Fruit fly (Drosophila melanogaster): Measurements from ENCODE around the gene CG6729.

The CG6729 gene

DNA sequence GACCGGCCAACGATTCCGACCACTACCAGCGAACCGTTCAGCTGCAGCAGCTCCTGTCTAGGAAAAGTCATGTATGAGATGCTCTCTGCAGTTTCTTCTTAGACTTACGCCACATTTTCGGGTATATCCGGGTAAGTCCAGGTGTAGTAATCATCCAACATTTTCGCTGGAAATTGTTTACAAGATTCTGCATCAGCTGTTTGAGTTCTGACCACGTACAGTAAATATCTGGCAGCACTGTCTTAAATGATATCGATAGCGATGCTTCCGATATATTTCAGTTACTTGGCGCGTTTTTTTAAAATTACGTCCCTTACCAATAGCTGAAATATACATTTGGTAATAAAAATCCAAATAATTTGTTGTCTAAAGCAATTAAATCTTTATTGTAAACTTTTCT is at the start of gene CG6729:
Gene CG6729, minus strand, starts transcription at position 222 of the 400 bp plus-strand sequence.
- TF ChIP-seq noc (tag; optimal IDR thresholded peaks at IDR 0.05), result no peak

DNA sequence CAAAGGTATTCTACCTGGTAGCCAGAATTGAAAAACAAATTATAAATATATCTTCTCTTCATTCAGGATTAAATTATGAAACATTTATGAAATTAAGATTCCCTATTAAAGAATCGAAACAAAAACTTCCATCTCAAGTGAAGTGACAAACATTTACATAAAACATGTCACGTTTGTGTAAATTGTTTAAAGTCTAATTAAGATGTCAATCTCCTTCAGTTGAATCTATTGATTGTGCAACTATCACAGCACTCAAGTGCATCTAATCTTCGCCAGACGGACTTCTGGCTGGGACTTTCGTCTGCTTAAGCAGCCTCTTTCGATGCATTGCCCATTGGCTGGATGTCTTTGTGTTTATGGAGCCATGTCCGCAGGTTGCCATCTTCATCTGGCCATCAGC is 48.3 kb upstream of the CG6729 start:
- TF ChIP-seq noc (tag; optimal IDR thresholded peaks at IDR 0.05), result no peak

DNA sequence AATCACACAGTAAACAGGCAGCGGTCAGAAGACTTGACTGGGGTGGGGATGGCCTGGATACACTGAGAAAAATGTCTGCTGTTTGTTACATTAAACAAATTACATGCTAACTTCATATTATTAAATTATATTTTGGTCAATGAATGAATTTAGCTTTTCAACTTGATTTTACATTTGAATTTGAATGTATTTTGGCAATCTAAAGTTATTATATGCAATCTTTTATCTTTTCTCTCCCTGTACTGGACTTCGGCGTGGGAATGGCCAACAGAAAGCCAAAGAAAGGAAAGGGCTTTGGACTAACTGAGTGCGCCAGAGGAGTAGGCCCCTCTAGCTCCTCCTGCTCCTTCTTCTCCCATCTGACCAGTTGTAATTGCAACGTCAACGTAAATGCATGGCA is 47.6 kb upstream of the CG6729 start:
- no peak for TF ChIP-seq noc (tag; optimal IDR thresholded peaks at IDR 0.05)

DNA sequence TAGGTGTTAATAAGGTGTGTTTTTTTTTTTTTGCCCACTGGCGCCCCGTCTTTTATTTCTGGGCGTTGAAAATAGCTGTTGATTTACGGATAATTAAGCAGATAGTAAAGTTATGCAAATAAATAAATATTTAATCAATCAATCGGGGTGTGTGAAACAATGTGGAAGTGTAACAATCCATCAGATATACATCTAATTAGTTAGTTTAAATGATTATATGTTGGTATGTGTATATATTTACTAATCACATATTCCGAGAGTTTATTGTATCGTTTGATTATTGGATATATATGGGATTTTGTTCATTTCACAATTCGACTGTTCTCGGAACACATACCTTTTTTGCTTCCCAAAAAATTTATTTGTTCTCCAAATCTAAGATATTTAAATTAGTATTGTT is 46.2 kb upstream of the CG6729 start, which contains the start of gene CG31870:
Gene CG31870, plus strand, starts transcription at position 301 of the 400 bp plus-strand sequence.
- TF ChIP-seq noc (tag; optimal IDR thresholded peaks at IDR 0.05), result no peak

DNA sequence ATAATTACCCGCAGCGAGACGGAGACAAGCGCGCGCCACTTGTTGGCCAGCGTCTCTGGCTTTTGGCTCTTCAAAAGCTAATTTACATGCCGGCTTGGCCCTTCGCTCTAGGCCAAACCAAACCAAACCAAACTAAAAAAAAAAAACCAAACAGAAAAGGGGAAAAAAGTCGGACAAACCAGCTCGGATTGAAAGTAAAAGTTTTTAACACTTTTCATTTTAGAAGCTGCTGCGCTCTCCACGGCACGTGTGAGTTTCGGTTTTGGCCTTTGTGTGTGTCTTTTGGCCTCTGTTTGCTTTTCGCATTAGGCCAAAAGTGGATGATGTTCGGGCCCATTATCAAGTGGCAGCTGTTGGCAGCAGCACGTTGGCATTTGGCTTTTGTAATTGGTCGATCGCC is 37.5 kb upstream of the CG6729 start:
- no peak for TF ChIP-seq noc (tag; optimal IDR thresholded peaks at IDR 0.05)

DNA sequence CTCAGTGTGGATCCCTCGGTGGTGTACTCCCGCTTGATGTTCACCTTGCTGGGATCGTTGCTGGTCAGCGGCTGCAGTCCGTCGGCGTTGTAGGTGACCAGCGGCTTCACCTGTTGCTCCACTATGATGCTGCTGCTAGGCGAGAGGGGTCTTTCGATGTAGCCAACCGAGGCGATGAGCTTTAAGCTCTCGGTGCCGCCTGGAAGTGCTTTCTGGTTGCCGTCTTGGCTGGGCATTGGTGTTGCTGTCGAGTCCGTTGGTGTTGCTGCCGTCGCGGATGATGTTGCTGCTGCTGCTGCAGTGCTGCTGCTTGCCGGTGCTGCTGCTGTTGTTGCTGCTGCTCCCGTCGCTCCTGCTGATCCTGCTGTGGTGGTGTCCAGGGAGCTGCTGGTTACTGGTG is 30.3 kb upstream of the CG6729 start:
- no peak for TF ChIP-seq noc (tag; optimal IDR thresholded peaks at IDR 0.05)

DNA sequence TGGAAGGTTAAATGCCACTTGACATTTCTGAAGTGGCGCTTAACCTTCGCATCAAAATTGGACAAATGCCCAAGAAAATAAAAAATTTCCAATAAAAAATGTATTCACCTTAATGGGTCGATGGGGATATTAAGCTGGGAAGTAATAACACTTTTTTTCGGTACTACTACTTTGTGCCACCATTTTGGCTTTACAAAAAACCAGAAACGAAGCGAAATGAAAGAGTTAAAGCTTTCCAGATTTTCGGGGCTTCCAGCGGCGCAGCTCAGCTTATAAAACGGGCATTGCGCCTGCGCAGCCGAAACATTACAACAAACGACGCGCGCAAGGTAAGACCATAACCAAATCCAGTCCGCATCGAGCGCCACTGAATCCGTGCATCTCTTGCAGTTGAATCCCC is 26.8 kb upstream of the CG6729 start, which contains the start of gene CG17127:
Gene CG17127, plus strand, starts transcription at position 301 of the 400 bp plus-strand sequence.
- TF ChIP-seq noc (tag; optimal IDR thresholded peaks at IDR 0.05), result no peak

DNA sequence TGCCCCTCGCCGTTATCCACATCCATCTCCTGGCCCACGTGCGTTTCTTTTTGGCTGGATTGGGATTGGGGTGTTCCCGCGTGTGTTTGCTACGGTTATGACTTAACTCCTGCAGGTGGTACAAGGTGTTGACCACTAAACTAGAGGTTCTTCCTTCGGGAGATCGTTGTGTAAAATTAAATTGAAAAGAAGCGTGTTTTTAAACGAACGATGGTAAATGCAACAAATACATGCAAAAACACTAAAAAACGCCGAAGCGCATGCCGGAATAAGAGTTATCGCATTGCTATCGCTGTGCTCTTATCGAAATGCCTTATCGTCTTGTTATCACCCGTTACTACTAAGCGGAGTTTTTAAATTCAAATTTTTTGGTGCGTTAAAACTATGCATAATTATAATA is 26.0 kb upstream of the CG6729 start, which contains the start of gene CG6724:
Gene CG6724, minus strand, starts transcription at position 245 of the 400 bp plus-strand sequence.
- no peak for TF ChIP-seq noc (tag; optimal IDR thresholded peaks at IDR 0.05)

DNA sequence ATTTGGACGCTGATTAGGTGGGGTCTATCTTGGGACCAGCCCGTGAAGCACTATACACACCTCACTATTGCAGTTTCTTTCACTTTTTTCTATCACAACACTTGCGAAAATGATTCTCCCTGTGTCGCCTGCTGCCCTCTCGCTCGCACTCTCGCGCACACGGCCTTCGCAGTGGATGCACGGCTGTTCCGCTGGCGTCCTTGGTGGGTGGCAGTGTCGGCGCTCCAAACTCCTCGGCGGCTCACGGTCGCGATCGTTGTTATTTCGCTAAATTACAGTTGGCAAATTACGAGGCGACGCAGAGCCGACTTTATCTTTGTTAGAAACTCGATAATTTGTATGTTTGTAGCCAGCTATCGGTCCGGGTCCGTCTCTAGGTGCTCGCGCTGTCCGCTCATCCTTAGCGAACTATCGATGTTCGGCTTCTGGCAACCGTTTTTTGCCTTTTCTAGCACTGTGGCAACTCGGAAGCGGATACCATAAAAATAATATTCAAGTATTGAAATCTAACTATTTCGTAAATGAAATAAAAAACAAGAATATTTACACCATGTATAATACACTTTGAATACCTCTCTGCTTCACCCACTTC is 24.0 kb upstream of the CG6729 start, which contains the start of gene Ubc2:
Gene Ubc2, minus strand, starts transcription at position 410 of the 592 bp plus-strand sequence.
- no peak for TF ChIP-seq noc (tag; optimal IDR thresholded peaks at IDR 0.05)

DNA sequence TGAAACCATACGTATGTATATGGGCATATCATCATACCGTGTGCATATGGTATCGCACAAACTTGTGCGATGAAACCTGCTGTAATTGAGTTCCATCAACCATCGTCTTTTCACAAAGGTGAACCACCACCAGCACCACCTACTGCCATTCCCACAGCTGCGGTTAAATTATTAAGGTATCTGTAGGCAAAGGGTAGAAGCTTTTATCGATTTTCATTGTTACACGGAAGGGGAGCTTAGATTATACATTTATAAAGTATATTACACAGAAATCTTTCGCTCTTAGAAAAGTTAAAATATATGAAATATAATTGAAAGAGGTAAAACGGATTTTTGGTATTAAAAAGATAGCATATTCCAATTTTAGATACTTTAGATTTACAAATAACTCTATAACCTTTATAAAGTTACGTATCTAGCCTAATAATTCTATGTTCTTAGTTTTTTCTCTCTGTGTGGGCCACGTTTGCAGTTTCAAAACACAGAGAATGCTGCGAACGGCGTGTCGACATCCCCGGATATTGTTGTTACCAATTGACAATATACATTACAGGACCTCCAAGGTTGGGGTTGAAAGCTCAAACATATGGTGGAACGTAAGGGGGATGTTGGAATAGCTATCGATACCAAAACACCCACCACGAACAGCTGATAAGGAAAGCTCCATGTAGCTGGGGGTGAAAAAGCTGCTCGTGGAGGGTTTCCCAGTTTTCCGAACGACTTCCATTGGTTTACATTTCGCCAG is 16.9 kb upstream of the CG6729 start, which contains the start of gene CG6495:
Gene CG6495, plus strand, starts transcription at position 695 of the 745 bp plus-strand sequence.
- TF ChIP-seq noc (tag; optimal IDR thresholded peaks at IDR 0.05), result no peak

DNA sequence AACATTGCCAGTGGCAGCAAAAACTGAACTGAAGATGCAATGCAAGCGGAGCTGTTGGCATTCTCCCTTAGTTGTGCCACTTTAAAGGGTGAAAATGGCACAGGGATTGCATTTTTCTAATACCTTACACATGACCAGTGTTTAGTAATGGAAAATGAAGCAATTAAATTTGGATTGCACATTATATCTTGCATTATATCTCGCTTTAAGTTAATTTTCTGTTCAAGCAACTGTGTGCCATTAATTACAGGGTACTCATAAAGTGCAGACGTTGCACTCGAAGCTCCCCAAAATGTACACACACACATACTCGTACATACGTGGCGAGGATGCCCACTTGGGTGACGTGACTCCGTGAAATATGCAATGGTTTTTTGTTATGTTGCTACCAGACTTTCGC is 15.9 kb upstream of the CG6729 start:
- no peak for TF ChIP-seq noc (tag; optimal IDR thresholded peaks at IDR 0.05)

DNA sequence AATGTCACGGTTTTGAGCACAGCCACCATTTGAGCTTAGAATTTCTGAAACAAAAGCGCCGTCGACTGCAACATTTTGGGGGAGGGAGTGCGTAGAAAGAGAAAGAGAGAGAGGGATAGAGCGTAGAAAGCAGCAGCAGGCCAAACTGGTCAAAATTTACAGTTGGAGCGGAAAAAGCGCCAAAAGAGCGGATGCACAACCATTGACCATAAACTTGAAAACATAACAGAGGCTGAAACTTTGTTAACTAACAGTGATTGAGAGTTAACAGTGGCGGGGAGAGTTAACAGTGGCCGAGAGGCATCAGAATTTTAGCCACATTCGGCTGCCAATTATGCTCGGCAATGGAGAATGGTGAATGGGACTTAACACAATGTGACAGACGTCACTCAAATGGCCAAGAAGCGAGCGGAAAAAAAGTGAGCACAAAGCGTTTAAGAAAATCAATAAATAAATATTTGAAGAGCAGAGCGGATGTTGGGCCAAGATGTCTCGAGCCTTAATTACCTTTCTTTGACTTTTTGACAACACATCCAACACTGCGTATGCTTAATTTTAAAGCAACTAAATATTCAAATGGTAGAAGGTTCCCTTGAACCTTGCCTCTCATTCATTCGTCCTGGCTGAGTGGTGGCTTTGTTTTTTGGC is 13.4 kb upstream of the CG6729 start:
- TF ChIP-seq noc (tag; optimal IDR thresholded peaks at IDR 0.05), result no peak

DNA sequence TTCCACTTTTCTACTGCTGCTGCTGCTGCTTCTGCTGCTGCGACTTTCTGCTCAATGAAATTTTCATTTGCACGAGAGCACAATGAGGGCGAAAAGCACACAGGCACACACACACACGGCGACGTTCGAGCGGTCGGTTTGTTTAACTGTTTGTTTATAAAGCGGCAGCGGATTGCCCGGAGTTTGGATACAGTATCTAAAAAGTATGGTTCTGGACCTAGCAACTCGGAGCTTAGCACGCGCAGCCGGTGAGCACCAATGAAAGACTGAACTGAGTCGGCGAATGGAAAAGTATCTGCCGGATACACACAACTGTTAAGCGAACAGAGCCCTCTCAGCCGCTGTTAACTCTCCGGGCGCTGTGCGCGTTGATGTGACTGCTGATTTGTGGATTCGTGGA is 12.3 kb upstream of the CG6729 start, which contains the start of gene CG17124:
Gene CG17124, minus strand, starts transcription at position 277 of the 400 bp plus-strand sequence.
- TF ChIP-seq noc (tag; optimal IDR thresholded peaks at IDR 0.05), result no peak

DNA sequence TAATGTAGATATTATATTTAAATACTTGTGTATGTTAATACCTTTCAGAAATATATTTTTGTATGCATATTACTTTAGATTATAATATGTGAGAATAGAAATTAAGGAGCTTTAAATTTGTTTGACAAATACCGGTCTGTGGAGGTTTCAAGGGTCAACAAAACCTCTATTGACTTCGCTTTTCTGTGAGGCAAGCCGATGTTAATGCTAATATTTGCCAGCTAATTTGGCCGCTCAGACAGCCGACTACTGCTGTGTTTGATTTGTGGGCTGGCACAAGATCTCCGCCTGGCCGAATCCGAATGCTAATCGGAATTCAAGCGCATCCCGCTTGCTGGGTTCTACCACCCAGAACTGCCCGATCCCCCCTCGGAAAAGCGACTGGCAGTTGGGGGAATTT is 10.9 kb upstream of the CG6729 start:
- no peak for TF ChIP-seq noc (tag; optimal IDR thresholded peaks at IDR 0.05)

DNA sequence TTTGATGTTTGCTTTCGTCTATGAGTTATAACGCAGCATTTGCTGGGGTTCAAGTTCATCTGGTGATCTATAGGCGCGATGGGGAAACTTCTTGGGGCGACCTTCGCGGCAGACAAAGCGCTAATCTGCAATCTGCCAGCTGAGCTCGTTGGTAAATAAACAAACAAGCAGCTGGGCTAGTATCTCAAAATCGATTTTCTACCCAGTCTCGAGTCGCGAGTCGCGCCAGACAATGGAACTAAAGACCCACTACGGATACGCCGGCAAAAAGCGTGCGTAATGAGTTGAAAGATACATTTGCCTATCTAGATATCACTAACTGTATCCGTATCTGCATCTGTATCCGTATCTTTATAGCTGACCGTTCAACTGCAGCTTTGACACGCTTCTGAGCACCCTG is 9.9 kb upstream of the CG6729 start:
- no peak for TF ChIP-seq noc (tag; optimal IDR thresholded peaks at IDR 0.05)

DNA sequence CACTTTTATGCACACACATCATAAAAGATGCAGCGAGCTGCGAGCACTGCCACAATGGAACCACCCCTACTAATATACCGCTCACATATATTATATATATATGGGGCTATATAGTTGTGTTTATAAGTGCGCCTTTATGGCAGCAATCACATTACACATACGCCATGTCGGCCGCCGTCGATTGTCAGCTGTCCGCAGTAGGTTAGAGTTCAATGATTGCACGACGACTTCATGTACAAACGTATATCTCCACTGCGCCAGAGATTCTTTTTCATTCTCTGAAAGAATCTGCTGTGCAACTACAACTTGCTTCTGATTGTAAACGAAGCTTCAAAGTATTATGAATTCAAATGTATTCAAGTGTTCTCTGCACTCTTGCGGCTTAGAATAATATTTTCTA is 8.9 kb upstream of the CG6729 start:
- TF ChIP-seq noc (tag; optimal IDR thresholded peaks at IDR 0.05), result no peak

All from whole organism, larva.